Fruit fly (Drosophila melanogaster) whole organism, embryonic: Measurements from ENCODE around the gene Alh.

Source experiments
- Bdp1 ChIP-seq: fragments of 200-800 bp; sonication (Bioruptor generic); optimal IDR thresholded peaks from 3 replicates; lab custom pipeline; 2016; ENCODE audit warnings: missing biosample characterization, missing genetic modification characterization
- CG10147 ChIP-seq: fragments of 200-800 bp; sonication (Bioruptor generic); optimal IDR thresholded peaks from 2 replicates; lab custom pipeline; 2019; ENCODE audit warnings: missing biosample characterization, mild to moderate bottlenecking, missing genetic modification characterization, moderate library complexity
- CG11093 ChIP-seq: fragments of 200-800 bp; sonication (Bioruptor generic); IDR thresholded peaks from 3 replicates; pipeline ENCODE4 v1.3.6; 2022; ENCODE audit warnings: missing biosample characterization, missing genetic modification characterization
- CG12219 ChIP-seq: fragments of 200-800 bp; sonication (Bioruptor generic); optimal IDR thresholded peaks from 3 replicates; lab custom pipeline; 2018; ENCODE audit warnings: missing biosample characterization, mild to moderate bottlenecking, missing genetic modification characterization
- CG14965 ChIP-seq: fragments of 200-800 bp; sonication (Bioruptor generic); optimal IDR thresholded peaks from 2 replicates; lab custom pipeline; 2016; ENCODE audit warnings: missing biosample characterization, missing genetic modification characterization, borderline replicate concordance
- CG17612 ChIP-seq: fragments of 200-800 bp; sonication (Bioruptor generic); IDR thresholded peaks from 2 replicates; pipeline ENCODE4 v1.3.6; 2022; ENCODE audit warnings: missing biosample characterization, missing genetic modification characterization
- CG17802 ChIP-seq: fragments of 200-800 bp; sonication (Bioruptor generic); optimal IDR thresholded peaks from 2 replicates; lab custom pipeline; 2018; ENCODE audit warnings: missing biosample characterization, mild to moderate bottlenecking, missing genetic modification characterization, moderate library complexity
- CG18011 ChIP-seq: fragments of 200-800 bp; sonication (Bioruptor generic); optimal IDR thresholded peaks from 2 replicates; lab custom pipeline; 2017; ENCODE audit warnings: missing biosample characterization, missing genetic modification characterization, mild to moderate bottlenecking, moderate library complexity, missing genotype
- CG2120 ChIP-seq: fragments of 200-800 bp; sonication (Bioruptor generic); optimal IDR thresholded peaks from 3 replicates; lab custom pipeline; 2016; ENCODE audit warnings: missing biosample characterization, missing genetic modification characterization
- CG2875 ChIP-seq: fragments of 200-800 bp; sonication (Bioruptor generic); optimal IDR thresholded peaks from 2 replicates; lab custom pipeline; 2017; ENCODE audit warnings: missing biosample characterization, mild to moderate bottlenecking, missing genetic modification characterization, missing genetic modification reagents
- CG4360 ChIP-seq: fragments of 200-800 bp; sonication (Bioruptor generic); IDR thresholded peaks from 2 replicates; pipeline ENCODE4 v1.3.6; 2022; ENCODE audit warnings: missing biosample characterization, missing genetic modification characterization
- CG4854 ChIP-seq: fragments of 200-800 bp; sonication (Bioruptor generic); optimal IDR thresholded peaks from 2 replicates; lab custom pipeline; 2016; ENCODE audit warnings: missing biosample characterization, missing genetic modification characterization, inconsistent platforms
- CG6272 ChIP-seq: fragments of 200-800 bp; sonication (Bioruptor generic); IDR thresholded peaks from 2 replicates; pipeline ENCODE4 v1.3.6; 2022; ENCODE audit warnings: missing biosample characterization, missing genetic modification characterization
- CG6689 ChIP-seq: fragments of 200-800 bp; sonication (Bioruptor generic); IDR thresholded peaks from 2 replicates; pipeline ENCODE4 v1.3.6; 2022; ENCODE audit warnings: missing biosample characterization, missing genetic modification characterization
- CG6765 ChIP-seq: fragments of 200-800 bp; sonication (Bioruptor generic); optimal IDR thresholded peaks from 3 replicates; lab custom pipeline; 2017; ENCODE audit warnings: missing biosample characterization, mild to moderate bottlenecking, missing genetic modification characterization
- CG7271 ChIP-seq: fragments of 200-800 bp; sonication (Bioruptor generic); optimal IDR thresholded peaks from 2 replicates; lab custom pipeline; 2018; ENCODE audit warnings: missing biosample characterization, mild to moderate bottlenecking, missing genetic modification characterization, moderate library complexity
- CG9215 ChIP-seq: fragments of 200-800 bp; sonication (Bioruptor generic); IDR thresholded peaks from 2 replicates; pipeline ENCODE4 v1.3.6; 2022; ENCODE audit warnings: missing biosample characterization, missing genetic modification characterization
- CkIIα-i1 ChIP-seq: fragments of 200-800 bp; sonication (Bioruptor generic); IDR thresholded peaks from 2 replicates; pipeline ENCODE4 v1.3.6; 2022; ENCODE audit warnings: missing biosample characterization, missing genetic modification characterization
- D ChIP-seq, 2 experiments: fragments of 200-800 bp in 1 of 2; fragments of >200 bp in 1 of 2; sonication (Bioruptor generic) in 1 of 2; optimal IDR thresholded peaks; 2 replicates in 1 of 2; 3 replicates in 1 of 2; lab custom pipeline; 2017; ENCODE audit warnings: mild to moderate bottlenecking in 1 of 2, missing biosample characterization in 1 of 2, missing genetic modification characterization in 1 of 2, missing genetic modification reagents in 1 of 2
- D19A ChIP-seq: fragments of 200-800 bp; optimal IDR thresholded peaks from 3 replicates; lab custom pipeline; 2019; ENCODE audit warnings: missing biosample characterization, mild to moderate bottlenecking, missing genetic modification characterization, moderate library complexity
- Deaf1 ChIP-seq: fragments of 200-800 bp; optimal IDR thresholded peaks from 3 replicates; lab custom pipeline; 2019; ENCODE audit warnings: missing biosample characterization, mild to moderate bottlenecking, missing genetic modification characterization, moderate library complexity
- Ets97D ChIP-seq: fragments of 200-800 bp; sonication (Bioruptor generic); optimal IDR thresholded peaks from 3 replicates; lab custom pipeline; 2016; ENCODE audit warnings: missing biosample characterization, missing genetic modification characterization
- Kr ChIP-seq: fragments of 200-800 bp; sonication (Bioruptor generic); optimal IDR thresholded peaks from 2 replicates; lab custom pipeline; 2017; ENCODE audit warnings: missing biosample characterization, mild to moderate bottlenecking, missing genetic modification characterization
- Meics ChIP-seq: fragments of 200-800 bp; sonication (Bioruptor generic); optimal IDR thresholded peaks from 2 replicates; lab custom pipeline; 2017; ENCODE audit warnings: missing biosample characterization, mild to moderate bottlenecking, missing genetic modification characterization
- Mes4 ChIP-seq: fragments of 200-800 bp; sonication (Bioruptor generic); optimal IDR thresholded peaks from 2 replicates; lab custom pipeline; 2016; ENCODE audit warnings: missing biosample characterization, missing genetic modification characterization
- Ptx1 ChIP-seq: fragments of 200-800 bp; sonication (Bioruptor generic); IDR thresholded peaks from 2 replicates; pipeline ENCODE4 v1.3.6; 2022; ENCODE audit warnings: missing biosample characterization, missing genetic modification characterization
- Scr ChIP-seq: fragments of 200-800 bp; sonication (Bioruptor generic); IDR thresholded peaks from 2 replicates; pipeline ENCODE4 v1.3.6; 2022; ENCODE audit warnings: missing biosample characterization, missing genetic modification characterization; ENCODE audit not compliant: partially characterized antibody
- Xbp1 ChIP-seq: fragments of 200-800 bp; sonication (Bioruptor generic); optimal IDR thresholded peaks from 3 replicates; lab custom pipeline; 2016; ENCODE audit warnings: missing biosample characterization, mild to moderate bottlenecking, missing genetic modification characterization
- bab2 ChIP-seq: fragments of 200-800 bp; sonication (Bioruptor generic); optimal IDR thresholded peaks from 2 replicates; lab custom pipeline; 2016; ENCODE audit warnings: missing biosample characterization, missing genetic modification characterization
- caup ChIP-seq: fragments of 200-800 bp; sonication (Bioruptor generic); optimal IDR thresholded peaks from 3 replicates; lab custom pipeline; 2017; ENCODE audit warnings: missing biosample characterization, mild to moderate bottlenecking, missing genetic modification characterization, moderate library complexity; ENCODE audit not compliant: severe bottlenecking
- eve ChIP-seq, 2 experiments: fragments of >200 bp; optimal IDR thresholded peaks; 2 replicates each; lab custom pipeline; 2017; ENCODE audit warnings: missing biosample characterization in 2 of 2, missing genetic modification characterization in 2 of 2
- gem ChIP-seq: fragments of 200-800 bp; sonication (Bioruptor generic); optimal IDR thresholded peaks from 2 replicates; lab custom pipeline; 2019; ENCODE audit warnings: missing biosample characterization, mild to moderate bottlenecking, missing genetic modification characterization, moderate library complexity
- mirr ChIP-seq: fragments of 200-800 bp; sonication (Bioruptor generic); optimal IDR thresholded peaks from 3 replicates; lab custom pipeline; 2018; ENCODE audit warnings: missing biosample characterization, mild to moderate bottlenecking, missing genetic modification characterization
- nerfin-2 ChIP-seq: fragments of 200-800 bp; sonication (Bioruptor generic); IDR thresholded peaks from 2 replicates; pipeline ENCODE4 v1.3.6; 2022; ENCODE audit warnings: missing biosample characterization, missing genetic modification characterization; ENCODE audit not compliant: partially characterized antibody
- nmo ChIP-seq: fragments of 200-800 bp; sonication (Bioruptor generic); optimal IDR thresholded peaks from 2 replicates; lab custom pipeline; 2018; ENCODE audit warnings: missing biosample characterization, mild to moderate bottlenecking, missing genetic modification characterization, moderate library complexity
- otp ChIP-seq: fragments of 200-800 bp; sonication (Bioruptor generic); IDR thresholded peaks from 3 replicates; pipeline ENCODE4, ENCODE4 v1.3.6; 2022; ENCODE audit warnings: missing biosample characterization, missing genetic modification characterization
- rib ChIP-seq: fragments of 200-800 bp; sonication (Bioruptor generic); IDR thresholded peaks from 2 replicates; pipeline ENCODE4 v1.3.6; 2022; ENCODE audit warnings: missing biosample characterization, missing genetic modification characterization
- sd ChIP-seq: fragments of 200-800 bp; sonication (Bioruptor generic); optimal IDR thresholded peaks from 3 replicates; lab custom pipeline; 2018; ENCODE audit warnings: missing biosample characterization, mild to moderate bottlenecking, missing genetic modification characterization, moderate library complexity
- sens ChIP-seq: fragments of 200-800 bp; sonication (Bioruptor generic); peaks from one replicate; lab custom pipeline; 2016; ENCODE audit warnings: missing biosample characterization, missing genetic modification characterization
- sens-2 ChIP-seq: fragments of 200-800 bp; sonication (Bioruptor generic); IDR thresholded peaks from 2 replicates; pipeline ENCODE4 v1.3.6; 2022; ENCODE audit warnings: missing biosample characterization, missing genetic modification characterization
- slou ChIP-seq: fragments of 200-800 bp; sonication (Bioruptor generic); optimal IDR thresholded peaks from 3 replicates; lab custom pipeline; 2016; ENCODE audit warnings: missing biosample characterization, missing genetic modification characterization
- slp2 ChIP-seq: fragments of 200-800 bp; sonication (Bioruptor generic); optimal IDR thresholded peaks from 2 replicates; lab custom pipeline; 2016; ENCODE audit warnings: missing biosample characterization, missing genetic modification characterization
- sr ChIP-seq: fragments of 200-800 bp; sonication (Bioruptor generic); IDR thresholded peaks from 3 replicates; pipeline ENCODE4 v1.3.6; 2022; ENCODE audit warnings: missing biosample characterization, missing genetic modification characterization
- sug ChIP-seq: fragments of 200-800 bp; optimal IDR thresholded peaks from 2 replicates; lab custom pipeline; 2019; ENCODE audit warnings: missing biosample characterization, mild to moderate bottlenecking, missing genetic modification characterization, moderate library complexity
- twi ChIP-seq: fragments of 200-800 bp; optimal IDR thresholded peaks from 2 replicates; lab custom pipeline; 2019; ENCODE audit warnings: missing biosample characterization, mild to moderate bottlenecking, missing genetic modification characterization, moderate library complexity
- tx ChIP-seq: fragments of 200-800 bp; sonication (Bioruptor generic); optimal IDR thresholded peaks from 2 replicates; lab custom pipeline; 2016; ENCODE audit warnings: missing biosample characterization, missing genetic modification characterization
- vfl ChIP-seq: fragments of 200-800 bp; sonication (Bioruptor generic); optimal IDR thresholded peaks from 2 replicates; lab custom pipeline; 2016; ENCODE audit warnings: missing biosample characterization, missing genetic modification characterization
- zfh2 ChIP-seq: fragments of 200-800 bp; sonication (Bioruptor generic); optimal IDR thresholded peaks from 2 replicates; lab custom pipeline; 2016; ENCODE audit warnings: missing biosample characterization, missing genetic modification characterization

Gene Alh

dm6 chr3R:7122172-7123072 is 1.6 kb downstream of the Alh start (continued):
- 0 out of 2 replicates have a peak, but pooled peaks have one; percentile 11 for TF ChIP-seq rib
- peak; percentile 19 for TF ChIP-seq gem (tag; lab: Kevin White, UChicago)
- TF ChIP-seq D (optimal IDR thresholded peaks at IDR 0.05; lab: Kevin White, UChicago), result no peak
- TF ChIP-seq D (GFP tag; optimal IDR thresholded peaks at IDR 0.05; lab: Kevin White, UChicago), result peak; percentile 13
- TF ChIP-seq sens-2 (GFP tag; lab: Robert Waterston, UW), result 0 out of 2 replicates have a peak, but pooled peaks have one; percentile 29
- no peak for TF ChIP-seq CkIIα-i1 (GFP tag; lab: Robert Waterston, UW)
- TF ChIP-seq Ptx1 (GFP tag; lab: Robert Waterston, UW), result 0 out of 2 replicates have a peak, but pooled peaks have one; percentile 23
- TF ChIP-seq sens (GFP tag; lab: Kevin White, UChicago), result peak; percentile 67
- TF ChIP-seq slp2 (GFP tag; lab: Kevin White, UChicago), result no peak
- TF ChIP-seq CG9215 (GFP tag; lab: Robert Waterston, UW), result peak; percentile 37; the same call in 1 of the 2 replicates
- TF ChIP-seq CG18011 (GFP tag; lab: Kevin White, UChicago), result peak; percentile 6
- TF ChIP-seq Meics (GFP tag; lab: Kevin White, UChicago), result no peak
- TF ChIP-seq Kr (GFP tag; lab: Kevin White, UChicago), result peak; percentile 50
- TF ChIP-seq zfh2, result no peak
- TF ChIP-seq CG2120 (GFP tag; lab: Kevin White, UChicago), result peak; percentile 19
- TF ChIP-seq tx (GFP tag; lab: Kevin White, UChicago), result no peak
- TF ChIP-seq Mes4 (GFP tag; lab: Kevin White, UChicago), result no peak
- TF ChIP-seq eve (GFP tag; optimal IDR thresholded peaks at IDR 0.05; lab: Kevin White, UChicago), result no peak
- TF ChIP-seq Bdp1 (GFP tag; lab: Kevin White, UChicago), result no peak
- TF ChIP-seq slou, result no peak
- TF ChIP-seq CG6272 (GFP tag; lab: Robert Waterston, UW), result no peak
- peak; percentile 10 for TF ChIP-seq twi
- TF ChIP-seq Ets97D (GFP tag; lab: Kevin White, UChicago), result no peak
- peak; percentile 67; the same call in 2 of the 3 replicates for TF ChIP-seq sr (GFP tag; lab: Robert Waterston, UW)
- TF ChIP-seq CG17612, result no peak
- no peak for TF ChIP-seq Scr (GFP tag; lab: Robert Waterston, UW)
- TF ChIP-seq CG10147 (GFP tag; lab: Kevin White, UChicago), result no peak
- no peak for TF ChIP-seq CG7271 (tag; lab: Kevin White, UChicago)
- TF ChIP-seq CG17802 (tag; lab: Kevin White, UChicago), result peak; percentile 18
- TF ChIP-seq nerfin-2 (GFP tag; lab: Robert Waterston, UW), result no peak
- no peak for TF ChIP-seq CG2875 (GFP tag; lab: Kevin White, UChicago)
- no peak for TF ChIP-seq CG6689
- peak; percentile 1 for TF ChIP-seq CG6765 (GFP tag; lab: Kevin White, UChicago)
- TF ChIP-seq otp (GFP tag; lab: Robert Waterston, UW), result no peak
- peak; percentile 91 for TF ChIP-seq sd (tag; lab: Kevin White, UChicago)
- no peak for TF ChIP-seq CG14965 (GFP tag; lab: Kevin White, UChicago)
- peak; percentile 74 for TF ChIP-seq CG4360 (GFP tag; lab: Robert Waterston, UW)
- TF ChIP-seq vfl (GFP tag; lab: Kevin White, UChicago), result no peak
- TF ChIP-seq Deaf1 (tag; lab: Kevin White, UChicago), result no peak
- TF ChIP-seq CG11093 (GFP tag; lab: Robert Waterston, UW), result no peak
- peak; percentile 29 for TF ChIP-seq nmo
- no peak for TF ChIP-seq bab2
- TF ChIP-seq CG12219 (GFP tag; lab: Kevin White, UChicago), result no peak
- peak; percentile 28 for TF ChIP-seq sug (tag; lab: Kevin White, UChicago)
- TF ChIP-seq mirr (GFP tag; lab: Kevin White, UChicago), result peak; percentile 76
- no peak for TF ChIP-seq Xbp1 (GFP tag; lab: Kevin White, UChicago)
- TF ChIP-seq D19A (tag; lab: Kevin White, UChicago), result peak; percentile 11
- no peak for TF ChIP-seq caup (GFP tag; lab: Kevin White, UChicago)
- no peak for TF ChIP-seq CG4854 (GFP tag; lab: Kevin White, UChicago)
